Worm (Caenorhabditis elegans) whole organism, L4 larva: ENCODE results near the gene srh-223.

Experiments
- F26F4.8 ChIP-seq: fragments of 200-800 bp; sonication (Bioruptor generic); conservative IDR thresholded peaks from 2 replicates; pipeline ENCODE4 v1.3.6; 2022; ENCODE audit warnings: missing genetic modification characterization, missing compliant biosample characterization
- F37D6.2 ChIP-seq: sonication (generic microtip); optimal IDR thresholded peaks from 2 replicates; lab custom pipeline; 2016; ENCODE audit warnings: mild to moderate bottlenecking, missing genetic modification characterization, missing compliant biosample characterization
- F44E2.7 ChIP-seq: fragments of 200-800 bp; sonication (Bioruptor generic); IDR thresholded peaks from 2 replicates; pipeline ENCODE4 v2.1.2; 2022; ENCODE audit warnings: missing genetic modification characterization, missing compliant biosample characterization
- F49E8.2 ChIP-seq: sonication (generic microtip); optimal IDR thresholded peaks from 2 replicates; lab custom pipeline; 2016; ENCODE audit warnings: missing compliant biosample characterization, mild to moderate bottlenecking, missing genetic modification characterization, borderline replicate concordance
- Y105C5A.15 ChIP-seq: fragments of 200-800 bp; sonication (Bioruptor generic); IDR thresholded peaks from 2 replicates; pipeline ENCODE4 v1.3.6; 2022; ENCODE audit warnings: missing genetic modification characterization, missing compliant biosample characterization
- Y75B8A.6 ChIP-seq: fragments of 200-800 bp; sonication (Bioruptor generic); IDR thresholded peaks from 2 replicates; pipeline ENCODE4 v1.3.6; 2022; ENCODE audit warnings: missing genetic modification reagents, missing genetic modification characterization, missing compliant biosample characterization
- aha-1 ChIP-seq: fragments of 150-350 bp; peaks from one replicate; lab custom pipeline; 2014; ENCODE audit warnings: missing biosample characterization, missing genetic modification characterization
- aly-2 ChIP-seq: sonication (generic microtip); optimal IDR thresholded peaks from 2 replicates; lab custom pipeline; 2018; ENCODE audit warnings: missing biosample characterization, missing genetic modification characterization
- ama-1 ChIP-seq: fragments of 150-350 bp; optimal IDR thresholded peaks from 2 replicates; lab custom pipeline; 2014; ENCODE audit warnings: inconsistent platforms, mixed read lengths
- ceh-20 ChIP-seq: fragments of 200-800 bp; sonication (Bioruptor generic); IDR thresholded peaks from 2 replicates; pipeline ENCODE4 v1.3.6; 2022; ENCODE audit warnings: missing genetic modification reagents, missing genetic modification characterization, missing compliant biosample characterization
- ceh-44 ChIP-seq: fragments of 200-800 bp; sonication (Bioruptor generic); IDR thresholded peaks from 2 replicates; pipeline ENCODE4 v1.3.6; 2022; ENCODE audit warnings: missing genetic modification reagents, missing genetic modification characterization, missing compliant biosample characterization
- ceh-62 ChIP-seq: sonication (generic microtip); optimal IDR thresholded peaks from 2 replicates; lab custom pipeline; 2017; ENCODE audit warnings: missing biosample characterization, missing genetic modification characterization
- daf-12 ChIP-seq: fragments of 150-350 bp; optimal IDR thresholded peaks from 2 replicates; lab custom pipeline; 2014; ENCODE audit warnings: missing biosample characterization, missing genetic modification reagents, missing genetic modification characterization
- daf-16 ChIP-seq, 3 experiments: sonication (generic microtip); optimal IDR thresholded peaks; 2 replicates each; lab custom pipeline; 2016 to 2017; ENCODE audit warnings: missing genetic modification characterization in 3 of 3, missing genetic modification reagents in 3 of 3, mild to moderate bottlenecking in 2 of 3, missing compliant biosample characterization in 2 of 3, missing biosample characterization in 1 of 3, moderate library complexity in 1 of 3
- dmd-9 ChIP-seq: fragments of 200-800 bp; sonication (Bioruptor generic); IDR thresholded peaks from 2 replicates; pipeline ENCODE4 v1.3.6; 2022; ENCODE audit warnings: missing genetic modification reagents, missing genetic modification characterization, missing compliant biosample characterization
- duxl-1 ChIP-seq: sonication (generic microtip); optimal IDR thresholded peaks from 2 replicates; lab custom pipeline; 2016; ENCODE audit warnings: mild to moderate bottlenecking, missing genetic modification characterization, moderate library complexity, missing compliant biosample characterization; ENCODE audit not compliant: poor library complexity
- dve-1 ChIP-seq: sonication (generic microtip); optimal IDR thresholded peaks from 2 replicates; lab custom pipeline; 2017; ENCODE audit warnings: antibody characterized with exemption, mild to moderate bottlenecking, missing genetic modification characterization, missing compliant biosample characterization; ENCODE audit not compliant: insufficient read depth
- egl-27 ChIP-seq: sonication (generic microtip); optimal IDR thresholded peaks from 3 replicates; lab custom pipeline; 2017; ENCODE audit warnings: missing biosample characterization, missing genetic modification reagents, missing genetic modification characterization
- fkh-10 ChIP-seq: fragments of 150-350 bp; optimal IDR thresholded peaks from 2 replicates; lab custom pipeline; 2014; ENCODE audit warnings: missing biosample characterization, missing genetic modification reagents, missing genetic modification characterization
- hmg-1.1 ChIP-seq: fragments of 200-800 bp; sonication (Bioruptor generic); IDR thresholded peaks from 2 replicates; pipeline ENCODE4 v1.3.6; 2022; ENCODE audit warnings: missing genetic modification reagents, missing genetic modification characterization, missing compliant biosample characterization
- jun-1 ChIP-seq: fragments of 150-350 bp; optimal IDR thresholded peaks from 2 replicates; lab custom pipeline; 2014; ENCODE audit warnings: missing biosample characterization, missing genetic modification reagents, missing genetic modification characterization
- lin-1 ChIP-seq: fragments of 200-800 bp; sonication (Bioruptor generic); IDR thresholded peaks from 2 replicates; pipeline ENCODE4 v1.3.6; 2022; ENCODE audit warnings: missing genetic modification reagents, missing genetic modification characterization, missing compliant biosample characterization
- lsy-2 ChIP-seq, 2 experiments: fragments of 150-350 bp in 1 of 2; sonication (generic microtip) in 1 of 2; optimal IDR thresholded peaks; 2 replicates each; lab custom pipeline; 2014 to 2017; ENCODE audit warnings: missing biosample characterization in 2 of 2, missing genetic modification characterization in 2 of 2
- madf-9 ChIP-seq: fragments of 200-800 bp; sonication (Bioruptor generic); conservative IDR thresholded peaks from 2 replicates; pipeline ENCODE4 v1.3.6; 2022; ENCODE audit warnings: missing genetic modification reagents, missing genetic modification characterization, missing compliant biosample characterization
- mdl-1 ChIP-seq, 2 experiments: fragments of 150-350 bp in 1 of 2; sonication (generic microtip) in 1 of 2; optimal IDR thresholded peaks; 2 replicates each; lab custom pipeline; 2014 to 2017; ENCODE audit warnings: missing biosample characterization in 2 of 2, missing genetic modification characterization in 2 of 2
- mxl-2 ChIP-seq: fragments of 200-800 bp; sonication (Bioruptor generic); conservative IDR thresholded peaks from 2 replicates; pipeline ENCODE4 v1.3.6; 2022; ENCODE audit warnings: missing genetic modification reagents, missing genetic modification characterization, missing compliant biosample characterization
- mxl-3 ChIP-seq: fragments of 200-800 bp; sonication (Bioruptor generic); optimal IDR thresholded peaks from 2 replicates; lab custom pipeline; 2018; ENCODE audit warnings: mild to moderate bottlenecking, missing genetic modification characterization, missing compliant biosample characterization
- nhr-25 ChIP-seq: sonication (generic microtip); optimal IDR thresholded peaks from 2 replicates; lab custom pipeline; 2017; ENCODE audit warnings: missing genetic modification characterization, mild to moderate bottlenecking, missing compliant biosample characterization, antibody characterized with exemption, moderate library complexity, borderline replicate concordance; ENCODE audit not compliant: insufficient read depth
- nhr-28 ChIP-seq: fragments of 150-350 bp; optimal IDR thresholded peaks from 2 replicates; lab custom pipeline; 2014; ENCODE audit warnings: missing biosample characterization, missing genetic modification characterization
- nhr-42 ChIP-seq: fragments of 200-800 bp; sonication (Bioruptor generic); IDR thresholded peaks from 2 replicates; pipeline ENCODE4 v1.3.6; 2022; ENCODE audit warnings: missing genetic modification characterization, missing compliant biosample characterization
- nhr-48 ChIP-seq: sonication (generic microtip); optimal IDR thresholded peaks from 2 replicates; lab custom pipeline; 2016; ENCODE audit warnings: mild to moderate bottlenecking, missing genetic modification characterization, missing compliant biosample characterization
- nhr-6 ChIP-seq: fragments of 150-350 bp; optimal IDR thresholded peaks from 2 replicates; lab custom pipeline; 2014; ENCODE audit warnings: missing biosample characterization, missing genetic modification characterization
- nhr-76 ChIP-seq: fragments of 150-350 bp; optimal IDR thresholded peaks from 2 replicates; lab custom pipeline; 2014; ENCODE audit warnings: missing biosample characterization, missing genetic modification characterization
- php-3 ChIP-seq: fragments of 200-800 bp; sonication (Bioruptor generic); IDR thresholded peaks from 2 replicates; pipeline ENCODE4 v1.3.6; 2022; ENCODE audit warnings: missing genetic modification reagents, missing genetic modification characterization, missing compliant biosample characterization
- sdz-12 ChIP-seq: fragments of 200-800 bp; sonication (Bioruptor generic); optimal IDR thresholded peaks from 2 replicates; lab custom pipeline; 2018; ENCODE audit warnings: mild to moderate bottlenecking, missing genetic modification characterization, missing compliant biosample characterization
- skn-1 ChIP-seq: fragments of 150-350 bp; optimal IDR thresholded peaks from 2 replicates; lab custom pipeline; 2014; ENCODE audit warnings: missing biosample characterization, missing genetic modification characterization
- snpc-4 ChIP-seq: fragments of 150-350 bp; optimal IDR thresholded peaks from 2 replicates; lab custom pipeline; 2014; ENCODE audit warnings: missing biosample characterization, missing genetic modification characterization
- spr-3 ChIP-seq: fragments of 200-800 bp; sonication (Bioruptor generic); optimal IDR thresholded peaks from 2 replicates; lab custom pipeline; 2018; ENCODE audit warnings: mild to moderate bottlenecking, missing genetic modification characterization, missing compliant biosample characterization
- unc-39 ChIP-seq: sonication (generic microtip); optimal IDR thresholded peaks from 2 replicates; lab custom pipeline; 2017; ENCODE audit warnings: missing biosample characterization, missing genetic modification characterization
- unc-62 ChIP-seq, 3 experiments: fragments of 150-350 bp in 1 of 3; sonication (generic microtip); optimal IDR thresholded peaks in 2 of 3; peaks in 1 of 3; 1 replicate in 1 of 3; 2 replicates in 2 of 3; lab custom pipeline; 2014 to 2017; ENCODE audit warnings: missing biosample characterization in 3 of 3, missing genetic modification characterization in 3 of 3, missing genetic modification reagents in 3 of 3, missing genotype in 1 of 3
- vab-7 ChIP-seq: fragments of 200-800 bp; sonication (Bioruptor generic); IDR thresholded peaks from 2 replicates; pipeline ENCODE4 v1.3.6; 2022; ENCODE audit warnings: missing genetic modification reagents, missing genetic modification characterization, missing compliant biosample characterization
- zag-1 ChIP-seq: fragments of 150-350 bp; optimal IDR thresholded peaks from 2 replicates; lab custom pipeline; 2014; ENCODE audit warnings: missing biosample characterization, missing genetic modification characterization
- zfp-3 ChIP-seq: fragments of 200-800 bp; sonication (Bioruptor generic); conservative IDR thresholded peaks from 2 replicates; pipeline ENCODE4 v1.3.6; 2022; ENCODE audit warnings: missing genetic modification reagents, missing genetic modification characterization, missing compliant biosample characterization
- ztf-11 ChIP-seq: fragments of 150-350 bp; optimal IDR thresholded peaks from 2 replicates; lab custom pipeline; 2014; ENCODE audit warnings: missing biosample characterization, missing genetic modification characterization

The srh-223 gene

ce11 chrIV:3988638-3989152 lies 7.0 kb downstream of the srh-223 start, which contains the start of gene clec-78 (continued):
- TF ChIP-seq Y75B8A.6 (GFP tag; lab: Robert Waterston, UW) (no peak), mdl-1 (tag; optimal IDR thresholded peaks at IDR 0.05; lab: Kevin White, UChicago) (no peak), nhr-42 (GFP tag; lab: Robert Waterston, UW) (no peak), mxl-2 (GFP tag; lab: Robert Waterston, UW) (no peak), F26F4.8 (GFP tag; lab: Robert Waterston, UW) (no peak), unc-62 (GFP tag; optimal IDR thresholded peaks at IDR 0.05 in 1 of 2; lab: Kevin White, UChicago) (no peak), unc-62 (tag; optimal IDR thresholded peaks at IDR 0.05; lab: Kevin White, UChicago) (no peak), zfp-3 (no peak), nhr-48 (tag; lab: Kevin White, UChicago) (no peak), Y105C5A.15 (no peak), madf-9 (no peak), egl-27 (tag; lab: Kevin White, UChicago) (no peak), jun-1 (tag; lab: Kevin White, UChicago) (peak; percentile 79), nhr-28 (tag; lab: Kevin White, UChicago) (peak; percentile 96), ztf-11 (tag; lab: Kevin White, UChicago) (no peak), daf-16 (GFP tag; optimal IDR thresholded peaks at IDR 0.05; lab: Kevin White, UChicago) (no peak), daf-16 (tag; optimal IDR thresholded peaks at IDR 0.05; lab: Kevin White, UChicago) (peak; percentile 78), vab-7 (GFP tag; lab: Robert Waterston, UW) (no peak), sdz-12 (GFP tag; lab: Kevin White, UChicago) (no peak), aly-2 (no peak), nhr-6 (tag; lab: Kevin White, UChicago) (peak; percentile 39), unc-39 (tag; lab: Kevin White, UChicago) (no peak), ceh-44 (GFP tag; lab: Robert Waterston, UW) (no peak), ceh-20 (GFP tag; lab: Robert Waterston, UW) (no peak), lsy-2 (tag; optimal IDR thresholded peaks at IDR 0.05; lab: Kevin White, UChicago) (no peak), dmd-9 (GFP tag; lab: Robert Waterston, UW) (no peak), lin-1 (peak; percentile 88), mxl-3 (peak; percentile 43), F49E8.2 (tag; lab: Kevin White, UChicago) (no peak), zag-1 (tag; lab: Kevin White, UChicago) (no peak), skn-1 (no peak), ceh-62 (no peak), spr-3 (GFP tag; lab: Kevin White, UChicago) (no peak)
- TF ChIP-seq, all 104 proteins: peak for 14

ce11 chrIV:3993292-3993691 lies 11.6 kb downstream of the srh-223 start, which contains the start of gene F47C12.6:
TSS of gene F47C12.6 (minus strand) at chrIV:3993392.
- no peak for TF ChIP-seq aha-1
- TF ChIP-seq daf-12 (tag; lab: Kevin White, UChicago): no peak
- no peak for TF ChIP-seq php-3 (GFP tag; lab: Robert Waterston, UW)
- TF ChIP-seq hmg-1.1: no peak
- no peak for TF ChIP-seq zag-1 (tag; lab: Kevin White, UChicago)
- TF ChIP-seq mxl-3: no peak
- TF ChIP-seq ztf-11 (tag; lab: Kevin White, UChicago): no peak
- TF ChIP-seq duxl-1: no peak
- TF ChIP-seq snpc-4 (tag; lab: Kevin White, UChicago): no peak
- no peak for TF ChIP-seq nhr-48 (tag; lab: Kevin White, UChicago)
- no peak for TF ChIP-seq nhr-28 (tag; lab: Kevin White, UChicago)
- no peak for TF ChIP-seq dve-1
- TF ChIP-seq nhr-76: no peak
- no peak for TF ChIP-seq lsy-2 (tag; optimal IDR thresholded peaks at IDR 0.05; lab: Kevin White, UChicago)
- TF ChIP-seq fkh-10 (GFP tag; lab: Kevin White, UChicago): no peak
- TF ChIP-seq nhr-25 (tag; lab: Kevin White, UChicago): no peak
- TF ChIP-seq vab-7 (GFP tag; lab: Robert Waterston, UW): no peak
- TF ChIP-seq F44E2.7 (GFP tag; lab: Robert Waterston, UW): no peak
- TF ChIP-seq F37D6.2 (tag; lab: Kevin White, UChicago): no peak
- no peak for TF ChIP-seq ama-1 (lab: Kevin White, UChicago)
